Fruit fly (Drosophila melanogaster) whole organism, embryonic: ENCODE data around the gene Scamp.

Experiments used
- ATbp ChIP-seq: fragments of 200-800 bp; sonication (Bioruptor generic); optimal IDR thresholded peaks from 2 replicates; lab custom pipeline; 2017; ENCODE audit warnings: missing biosample characterization, mild to moderate bottlenecking, missing genetic modification characterization, missing genetic modification reagents
- Adf1 ChIP-seq: fragments of 200-800 bp; sonication (Bioruptor generic); IDR thresholded peaks from 2 replicates; pipeline ENCODE4 v1.3.6; 2022; ENCODE audit warnings: missing biosample characterization, missing genetic modification characterization
- BEAF-32 ChIP-seq: fragments of 200-800 bp; sonication (Bioruptor generic); optimal IDR thresholded peaks from 3 replicates; lab custom pipeline; 2017; ENCODE audit warnings: missing biosample characterization, missing genetic modification characterization, mild to moderate bottlenecking, moderate library complexity, missing genetic modification reagents
- Bgb ChIP-seq: fragments of 200-800 bp; sonication (Bioruptor generic); IDR thresholded peaks from 2 replicates; pipeline ENCODE4 v1.3.6; 2022; ENCODE audit warnings: missing biosample characterization, missing genetic modification characterization; ENCODE audit not compliant: partially characterized antibody
- CG11093 ChIP-seq: fragments of 200-800 bp; sonication (Bioruptor generic); IDR thresholded peaks from 3 replicates; pipeline ENCODE4 v1.3.6; 2022; ENCODE audit warnings: missing biosample characterization, missing genetic modification characterization
- CG12155 ChIP-seq: fragments of 200-800 bp; sonication (Bioruptor generic); optimal IDR thresholded peaks from 3 replicates; lab custom pipeline; 2016; ENCODE audit warnings: missing biosample characterization, missing genetic modification characterization
- CG1233 ChIP-seq: fragments of 200-800 bp; sonication (Bioruptor generic); optimal IDR thresholded peaks from 4 replicates; lab custom pipeline; 2018; ENCODE audit warnings: missing biosample characterization, mild to moderate bottlenecking, missing genetic modification characterization
- CG12769 ChIP-seq: fragments of 200-800 bp; sonication (Bioruptor generic); optimal IDR thresholded peaks from 2 replicates; lab custom pipeline; 2019; ENCODE audit warnings: missing biosample characterization, mild to moderate bottlenecking, missing genetic modification characterization, moderate library complexity
- CG15011 ChIP-seq: fragments of 200-800 bp; sonication (Bioruptor generic); optimal IDR thresholded peaks from 3 replicates; lab custom pipeline; 2018; ENCODE audit warnings: missing biosample characterization, mild to moderate bottlenecking, missing genetic modification characterization
- CG1529 ChIP-seq: fragments of 200-800 bp; sonication (Bioruptor generic); optimal IDR thresholded peaks from 3 replicates; lab custom pipeline; 2018; ENCODE audit warnings: missing biosample characterization, missing genetic modification characterization
- CG15696 ChIP-seq: fragments of 200-800 bp; sonication (Bioruptor generic); optimal IDR thresholded peaks from 2 replicates; lab custom pipeline; 2019; ENCODE audit warnings: missing biosample characterization, mild to moderate bottlenecking, missing genetic modification characterization, moderate library complexity
- CG18262 ChIP-seq: fragments of 200-800 bp; optimal IDR thresholded peaks from 3 replicates; lab custom pipeline; 2019; ENCODE audit warnings: missing biosample characterization, mild to moderate bottlenecking, missing genetic modification characterization, moderate library complexity
- CG1832 ChIP-seq: fragments of 200-800 bp; sonication (Bioruptor generic); optimal IDR thresholded peaks from 2 replicates; lab custom pipeline; 2017; ENCODE audit warnings: missing biosample characterization, mild to moderate bottlenecking, missing genetic modification characterization, inconsistent platforms
- CG31441 ChIP-seq: fragments of 200-800 bp; sonication (Bioruptor generic); IDR thresholded peaks from 2 replicates; pipeline ENCODE4 v1.3.6; 2022; ENCODE audit warnings: missing biosample characterization, missing genetic modification characterization
- CG32772 ChIP-seq: fragments of 200-800 bp; sonication (Bioruptor generic); IDR thresholded peaks from 2 replicates; pipeline ENCODE4 v1.3.6; 2022; ENCODE audit warnings: missing biosample characterization, missing genetic modification characterization
- CG34376 ChIP-seq: fragments of 200-800 bp; sonication (Bioruptor generic); optimal IDR thresholded peaks from 2 replicates; lab custom pipeline; 2018; ENCODE audit warnings: missing biosample characterization, mild to moderate bottlenecking, missing genetic modification characterization
- CG4730 ChIP-seq: fragments of 200-800 bp; sonication (Bioruptor generic); IDR thresholded peaks from 2 replicates; pipeline ENCODE4 v1.3.6; 2022; ENCODE audit warnings: missing biosample characterization, missing genetic modification characterization
- CG6813 ChIP-seq: fragments of 200-800 bp; sonication (Bioruptor generic); optimal IDR thresholded peaks from 2 replicates; lab custom pipeline; 2017; ENCODE audit warnings: missing biosample characterization, missing genetic modification characterization, mild to moderate bottlenecking, moderate library complexity, missing genetic modification reagents
- CG7271 ChIP-seq: fragments of 200-800 bp; sonication (Bioruptor generic); optimal IDR thresholded peaks from 2 replicates; lab custom pipeline; 2018; ENCODE audit warnings: missing biosample characterization, mild to moderate bottlenecking, missing genetic modification characterization, moderate library complexity
- CG7372 ChIP-seq: fragments of 200-800 bp; sonication (Bioruptor generic); IDR thresholded peaks from 2 replicates; pipeline ENCODE4 v1.3.6; 2022; ENCODE audit warnings: missing biosample characterization, missing genetic modification characterization
- CG7556 ChIP-seq: fragments of 200-800 bp; sonication (Bioruptor generic); optimal IDR thresholded peaks from 2 replicates; lab custom pipeline; 2017; ENCODE audit warnings: missing biosample characterization, mild to moderate bottlenecking, missing genetic modification characterization
- CG7928 ChIP-seq: fragments of 200-800 bp; sonication (Bioruptor generic); optimal IDR thresholded peaks from 2 replicates; lab custom pipeline; 2017; ENCODE audit warnings: missing biosample characterization, mild to moderate bottlenecking, missing genetic modification characterization
- CG8089 ChIP-seq: fragments of 200-800 bp; sonication (Bioruptor generic); optimal IDR thresholded peaks from 3 replicates; lab custom pipeline; 2016; ENCODE audit warnings: missing biosample characterization, missing genetic modification characterization
- CG9727 ChIP-seq: fragments of 200-800 bp; sonication (Bioruptor generic); optimal IDR thresholded peaks from 3 replicates; lab custom pipeline; 2017; ENCODE audit warnings: missing biosample characterization, mild to moderate bottlenecking, missing genetic modification characterization
- CG9817 ChIP-seq: fragments of 200-800 bp; sonication (Bioruptor generic); optimal IDR thresholded peaks from 2 replicates; lab custom pipeline; 2018; ENCODE audit warnings: missing biosample characterization, mild to moderate bottlenecking, missing genetic modification characterization, moderate library complexity
- E2f2 ChIP-seq: fragments of 200-800 bp; sonication (Bioruptor generic); IDR thresholded peaks from 2 replicates; pipeline ENCODE4 v1.3.6; 2022; ENCODE audit warnings: missing biosample characterization, missing genetic modification characterization
- HHEX ChIP-seq: fragments of 200-800 bp; sonication (Bioruptor generic); optimal IDR thresholded peaks from 3 replicates; lab custom pipeline; 2017; ENCODE audit warnings: missing biosample characterization, mild to moderate bottlenecking, missing genetic modification characterization, missing genetic modification reagents
- Kr ChIP-seq: fragments of 200-800 bp; sonication (Bioruptor generic); optimal IDR thresholded peaks from 2 replicates; lab custom pipeline; 2017; ENCODE audit warnings: missing biosample characterization, mild to moderate bottlenecking, missing genetic modification characterization
- Lpt ChIP-seq: fragments of >200 bp; optimal IDR thresholded peaks from 2 replicates; lab custom pipeline; 2018; ENCODE audit warnings: missing biosample characterization, missing genetic modification characterization
- NfI ChIP-seq: fragments of 200-800 bp; sonication (Bioruptor generic); optimal IDR thresholded peaks from 3 replicates; lab custom pipeline; 2018; ENCODE audit warnings: missing biosample characterization, mild to moderate bottlenecking, missing genetic modification characterization, moderate library complexity
- TFAM ChIP-seq: fragments of 200-800 bp; sonication (Bioruptor generic); optimal IDR thresholded peaks from 2 replicates; lab custom pipeline; 2017; ENCODE audit warnings: missing biosample characterization, missing genetic modification characterization, inconsistent platforms
- Usf ChIP-seq: fragments of 200-800 bp; sonication (Bioruptor generic); optimal IDR thresholded peaks from 2 replicates; lab custom pipeline; 2017; ENCODE audit warnings: missing genotype, missing biosample characterization, missing genetic modification characterization
- Xbp1 ChIP-seq: fragments of 200-800 bp; sonication (Bioruptor generic); optimal IDR thresholded peaks from 3 replicates; lab custom pipeline; 2016; ENCODE audit warnings: missing biosample characterization, mild to moderate bottlenecking, missing genetic modification characterization
- YL-1 ChIP-seq: fragments of 200-800 bp; sonication (Bioruptor generic); optimal IDR thresholded peaks from 3 replicates; lab custom pipeline; 2017; ENCODE audit warnings: missing biosample characterization, mild to moderate bottlenecking, missing genetic modification characterization
- corto ChIP-seq: fragments of 200-800 bp; sonication (Bioruptor generic); optimal IDR thresholded peaks from 2 replicates; lab custom pipeline; 2016; ENCODE audit warnings: missing biosample characterization, mild to moderate bottlenecking, missing genetic modification characterization, moderate library complexity
- crol ChIP-seq: fragments of 200-800 bp; sonication (Bioruptor generic); IDR thresholded peaks from 2 replicates; pipeline ENCODE4 v1.3.6; 2022; ENCODE audit warnings: missing biosample characterization, missing genetic modification characterization
- fd3F ChIP-seq: fragments of 200-800 bp; sonication (Bioruptor generic); optimal IDR thresholded peaks from 2 replicates; lab custom pipeline; 2018; ENCODE audit warnings: missing biosample characterization, mild to moderate bottlenecking, missing genetic modification characterization, moderate library complexity
- gce ChIP-seq: fragments of 200-800 bp; sonication (Bioruptor generic); IDR thresholded peaks from 3 replicates; pipeline ENCODE4 v1.3.6; 2022; ENCODE audit warnings: missing biosample characterization, missing genetic modification characterization
- ham ChIP-seq: fragments of 200-800 bp; sonication (Bioruptor generic); IDR thresholded peaks from 2 replicates; pipeline ENCODE4 v1.3.6; 2022; ENCODE audit warnings: missing biosample characterization, missing genetic modification characterization
- nom ChIP-seq: fragments of 200-800 bp; sonication (Bioruptor generic); optimal IDR thresholded peaks from 2 replicates; lab custom pipeline; 2017; ENCODE audit warnings: missing biosample characterization, missing genetic modification characterization, mild to moderate bottlenecking, moderate library complexity, missing genetic modification reagents
- peb ChIP-seq: fragments of 200-800 bp; sonication (Bioruptor generic); IDR thresholded peaks from 2 replicates; pipeline ENCODE4 v1.3.6; 2022; ENCODE audit warnings: missing biosample characterization, missing genetic modification characterization
- sd ChIP-seq: fragments of 200-800 bp; sonication (Bioruptor generic); optimal IDR thresholded peaks from 3 replicates; lab custom pipeline; 2018; ENCODE audit warnings: missing biosample characterization, mild to moderate bottlenecking, missing genetic modification characterization, moderate library complexity
- sens ChIP-seq: fragments of 200-800 bp; sonication (Bioruptor generic); peaks from one replicate; lab custom pipeline; 2016; ENCODE audit warnings: missing biosample characterization, missing genetic modification characterization
- seq ChIP-seq: fragments of 200-800 bp; sonication (Bioruptor generic); IDR thresholded peaks from 2 replicates; pipeline ENCODE4 v1.3.6; 2022; ENCODE audit warnings: missing biosample characterization, missing genetic modification characterization
- slbo ChIP-seq: fragments of 200-800 bp; sonication (Bioruptor generic); IDR thresholded peaks from 2 replicates; pipeline ENCODE4 v1.3.6; 2022; ENCODE audit warnings: missing biosample characterization, missing genetic modification characterization
- slou ChIP-seq: fragments of 200-800 bp; sonication (Bioruptor generic); optimal IDR thresholded peaks from 3 replicates; lab custom pipeline; 2016; ENCODE audit warnings: missing biosample characterization, missing genetic modification characterization
- sob ChIP-seq: fragments of 200-800 bp; sonication (Bioruptor generic); IDR thresholded peaks from 2 replicates; pipeline ENCODE4 v1.3.6; 2022; ENCODE audit warnings: missing biosample characterization, missing genetic modification characterization
- toy ChIP-seq: fragments of 200-800 bp; sonication (Bioruptor generic); IDR thresholded peaks from 2 replicates; pipeline ENCODE4 v1.3.6; 2022; ENCODE audit warnings: missing biosample characterization, missing genetic modification characterization
- trem ChIP-seq: fragments of 200-800 bp; optimal IDR thresholded peaks from 3 replicates; lab custom pipeline; 2019; ENCODE audit warnings: missing biosample characterization, mild to moderate bottlenecking, missing genetic modification characterization, moderate library complexity
- zfh2 ChIP-seq: fragments of 200-800 bp; sonication (Bioruptor generic); optimal IDR thresholded peaks from 2 replicates; lab custom pipeline; 2016; ENCODE audit warnings: missing biosample characterization, missing genetic modification characterization

Scamp gene

DNA sequence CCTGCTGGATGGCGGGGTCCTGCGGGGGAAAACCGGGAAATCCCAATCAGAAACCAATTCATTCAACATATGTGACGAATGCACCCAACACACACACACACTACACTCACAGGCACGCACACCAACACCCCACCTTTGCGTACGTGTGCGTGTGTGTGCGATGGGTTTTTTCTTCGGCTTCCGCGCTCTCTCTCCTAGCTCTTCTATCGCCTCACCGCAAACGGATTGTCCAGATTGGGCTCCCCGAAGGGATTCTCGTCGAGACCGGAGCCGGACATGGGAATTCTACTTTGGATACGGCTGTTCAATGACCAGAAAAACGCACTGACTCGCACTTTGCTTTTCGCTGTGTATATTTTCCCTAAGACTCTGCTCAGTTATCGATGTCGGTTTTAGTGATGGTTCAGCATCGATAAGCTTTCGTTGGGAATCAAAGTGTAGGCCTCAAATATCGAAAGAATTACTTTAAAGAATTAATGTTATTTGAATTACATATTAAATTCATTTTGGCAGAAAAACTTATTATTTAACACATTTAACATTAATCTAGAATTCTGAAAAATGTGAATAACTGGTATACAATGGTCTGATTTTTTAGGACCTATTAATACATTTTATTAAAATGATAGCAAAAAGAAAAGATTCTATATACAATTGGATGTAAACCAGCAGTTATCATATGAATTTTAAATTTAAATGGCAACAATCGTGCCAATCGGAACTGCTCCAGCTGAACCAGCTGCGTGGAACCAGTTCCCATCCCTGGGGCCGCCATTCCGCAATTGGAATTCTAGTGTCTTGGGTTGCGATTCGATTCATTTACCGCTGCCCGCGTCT lies at the start of gene Scamp, which contains the start of gene Ahcy (continued):
- TF ChIP-seq Usf (GFP tag; lab: Kevin White, UChicago) (no peak), trem (tag; lab: Kevin White, UChicago) (peak; percentile 21), CG1832 (no peak), corto (GFP tag; lab: Kevin White, UChicago) (no peak), gce (GFP tag; lab: Robert Waterston, UW) (no peak), sob (GFP tag; lab: Robert Waterston, UW) (no peak), CG18262 (tag; lab: Kevin White, UChicago) (peak; percentile 19), ham (GFP tag; lab: Robert Waterston, UW) (no peak), toy (no peak), BEAF-32 (GFP tag; lab: Kevin White, UChicago) (peak; percentile 75), peb (GFP tag; lab: Robert Waterston, UW) (no peak), Bgb (GFP tag; lab: Robert Waterston, UW) (peak; percentile 32; the same call in 1 of the 2 replicates), slbo (GFP tag; lab: Robert Waterston, UW) (0 out of 2 replicates have a peak, but pooled peaks have one; percentile 20), CG7372 (GFP tag; lab: Robert Waterston, UW) (no peak), Kr (GFP tag; lab: Kevin White, UChicago) (no peak), CG8089 (GFP tag; lab: Kevin White, UChicago) (no peak), NfI (GFP tag; lab: Kevin White, UChicago) (no peak), fd3F (no peak), slou (GFP tag; lab: Kevin White, UChicago) (no peak), zfh2 (GFP tag; lab: Kevin White, UChicago) (no peak), CG12769 (peak; percentile 15), Xbp1 (GFP tag; lab: Kevin White, UChicago) (peak; percentile 16), CG7556 (GFP tag; lab: Kevin White, UChicago) (peak; percentile 27), CG15011 (GFP tag; lab: Kevin White, UChicago) (no peak), CG34376 (GFP tag; lab: Kevin White, UChicago) (no peak), ATbp (GFP tag; lab: Kevin White, UChicago) (no peak), crol (GFP tag; lab: Robert Waterston, UW) (peak; percentile 46), CG9817 (tag; lab: Kevin White, UChicago) (no peak), CG31441 (GFP tag; lab: Robert Waterston, UW) (0 out of 2 replicates have a peak, but pooled peaks have one; percentile 30), seq (GFP tag; lab: Robert Waterston, UW) (no peak), CG9727 (GFP tag; lab: Kevin White, UChicago) (peak; percentile 48), CG11093 (GFP tag; lab: Robert Waterston, UW) (no peak), CG32772 (GFP tag; lab: Robert Waterston, UW) (no peak), CG12155 (GFP tag; lab: Kevin White, UChicago) (no peak), CG6813 (GFP tag; lab: Kevin White, UChicago) (no peak), Lpt (no peak), sd (tag; lab: Kevin White, UChicago) (peak; percentile 53), CG4730 (no peak), CG1529 (GFP tag; lab: Kevin White, UChicago) (no peak), CG15696 (no peak), Adf1 (GFP tag; lab: Robert Waterston, UW) (no peak), CG7271 (tag; lab: Kevin White, UChicago) (no peak), sens (GFP tag; lab: Kevin White, UChicago) (peak; percentile 70), E2f2 (no peak; the same call in 1 of the 2 replicates), YL-1 (GFP tag; lab: Kevin White, UChicago) (peak; percentile 57), nom (GFP tag; lab: Kevin White, UChicago) (no peak), HHEX (no peak), CG1233 (GFP tag; lab: Kevin White, UChicago) (no peak), CG7928 (GFP tag; lab: Kevin White, UChicago) (peak; percentile 81), TFAM (GFP tag; lab: Kevin White, UChicago) (no peak)
